Fruit fly (Drosophila melanogaster): ENCODE data around the gene CG45072.
A peak's percentile ranks its signal among the peaks of the same experiment; 100 is the strongest.

CG45072 gene

DNA sequence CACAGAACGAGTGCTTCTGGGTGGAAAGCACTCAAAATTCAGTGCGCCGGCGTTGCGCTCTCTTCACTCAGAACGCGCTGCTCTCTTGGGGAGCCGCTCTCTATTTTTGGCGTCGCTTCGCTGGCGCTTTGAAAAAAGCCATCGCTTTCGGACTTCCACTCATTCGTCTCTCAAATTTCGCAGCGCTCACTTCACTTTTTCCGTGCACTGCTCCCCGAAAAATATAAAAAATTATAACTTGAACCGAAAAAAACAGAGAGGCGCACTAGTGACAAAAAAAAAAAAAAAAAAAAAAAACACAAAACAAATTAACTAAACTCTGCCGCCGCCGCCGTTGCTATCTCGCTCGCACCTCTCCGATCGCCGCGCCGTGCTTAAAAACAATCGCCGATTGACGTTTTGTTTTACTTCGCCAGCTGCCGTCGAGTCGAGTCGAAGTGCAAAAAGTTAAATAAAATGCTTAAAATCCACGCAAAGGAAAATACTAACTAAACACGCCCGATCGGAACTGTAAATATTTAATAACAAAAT lies 23.7 kb downstream of the CG45072 start (continued):
- TF ChIP-seq dl (GFP tag; optimal IDR thresholded peaks at IDR 0.05; ENCODE audit: insufficient read depth in 1 of 2, partially characterized antibody in 2 of 2) (peak; percentile 88 to 90), CG32264 (GFP tag; optimal IDR thresholded peaks at IDR 0.05) (no peak), Abd-B (GFP tag; optimal IDR thresholded peaks at IDR 0.05) (no peak), ey (GFP tag; optimal IDR thresholded peaks at IDR 0.05) (peak; percentile 6), sv (GFP tag; optimal IDR thresholded peaks at IDR 0.05) (no peak), GATAd (GFP tag; optimal IDR thresholded peaks at IDR 0.05) (no peak), CG9705 (GFP tag; optimal IDR thresholded peaks at IDR 0.05) (no peak), tai (GFP tag; optimal IDR thresholded peaks at IDR 0.05) (no peak), brk (GFP tag; optimal IDR thresholded peaks at IDR 0.05) (peak; percentile 26), Vsx2 (GFP tag; optimal IDR thresholded peaks at IDR 0.05; ENCODE audit: partially characterized antibody) (peak; percentile 85), Dif (GFP tag; optimal IDR thresholded peaks at IDR 0.05; ENCODE audit: partially characterized antibody) (peak; percentile 97), HLH106 (tag; optimal IDR thresholded peaks at IDR 0.05) (no peak), Sp1 (GFP tag; optimal IDR thresholded peaks at IDR 0.05) (peak; percentile 62)

DNA sequence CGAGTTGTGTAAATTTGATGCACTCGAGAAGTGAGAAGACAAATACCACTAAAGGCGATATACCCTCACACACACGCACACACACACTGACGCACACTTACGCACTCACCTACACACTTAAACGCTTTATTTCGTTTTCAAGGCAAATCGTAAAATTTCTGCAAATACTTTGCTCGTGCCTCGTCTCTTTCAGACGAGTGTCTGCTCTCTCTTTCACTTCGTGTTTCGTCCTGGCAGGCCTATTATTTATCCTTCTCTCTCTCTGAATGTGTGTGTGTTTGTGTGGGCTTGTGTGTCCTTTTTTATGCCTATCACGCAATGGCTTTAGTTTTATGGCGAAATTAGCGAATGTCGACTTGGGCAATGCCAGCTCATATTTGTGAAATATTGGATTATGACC lies 24.8 kb downstream of the CG45072 start:
- no peak for TF ChIP-seq CrebA (GFP tag; optimal IDR thresholded peaks at IDR 0.05; ENCODE audit: borderline replicate concordance)
- TF ChIP-seq N (GFP tag; optimal IDR thresholded peaks at IDR 0.05) = no peak
- no peak for TF ChIP-seq sv (GFP tag; optimal IDR thresholded peaks at IDR 0.05)
- TF ChIP-seq psq (GFP tag; optimal IDR thresholded peaks at IDR 0.05) = no peak
- TF ChIP-seq h (GFP tag; optimal IDR thresholded peaks at IDR 0.05) = no peak
- no peak for TF ChIP-seq HLH106 (tag; optimal IDR thresholded peaks at IDR 0.05)
- no peak for TF ChIP-seq Abd-B (GFP tag; optimal IDR thresholded peaks at IDR 0.05)
- no peak for TF ChIP-seq CG9705 (GFP tag; optimal IDR thresholded peaks at IDR 0.05)
- TF ChIP-seq Dif (GFP tag; optimal IDR thresholded peaks at IDR 0.05; ENCODE audit: partially characterized antibody) = no peak
- TF ChIP-seq CG32264 (GFP tag; optimal IDR thresholded peaks at IDR 0.05) = no peak
- no peak for TF ChIP-seq brk (GFP tag; optimal IDR thresholded peaks at IDR 0.05)
- TF ChIP-seq foxo (GFP tag; optimal IDR thresholded peaks at IDR 0.05) = no peak
- no peak for TF ChIP-seq ey (GFP tag; optimal IDR thresholded peaks at IDR 0.05)

DNA sequence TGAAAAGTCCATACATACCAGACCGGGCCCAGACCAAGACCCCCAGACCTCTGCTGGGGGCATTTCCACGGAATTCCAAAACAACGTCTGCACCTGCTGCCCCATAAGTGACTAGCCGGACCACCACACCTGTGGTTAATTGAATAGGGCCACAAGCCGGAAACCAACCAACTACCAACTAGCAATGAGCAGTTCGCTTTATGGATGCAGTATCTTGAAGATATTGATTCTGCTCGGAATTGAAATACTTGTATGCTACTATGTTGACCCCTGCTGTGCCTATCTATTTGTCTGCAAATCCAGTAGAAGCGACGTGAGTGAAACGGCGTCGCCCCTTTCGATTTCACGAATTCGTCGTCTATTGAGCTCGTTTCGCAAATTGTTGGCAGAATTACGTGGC lies 27.2 kb downstream of the CG45072 start:
- TF ChIP-seq usp (GFP tag; optimal IDR thresholded peaks at IDR 0.05) = no peak
- TF ChIP-seq h (GFP tag; optimal IDR thresholded peaks at IDR 0.05) = peak; percentile 41
- peak; percentile 25 for TF ChIP-seq br (GFP tag; optimal IDR thresholded peaks at IDR 0.05)
- TF ChIP-seq dmrt93B (GFP tag; optimal IDR thresholded peaks at IDR 0.05) = peak; percentile 9
- TF ChIP-seq HLH106 (tag; optimal IDR thresholded peaks at IDR 0.05) = peak; percentile 39
- no peak for TF ChIP-seq Mio (GFP tag; optimal IDR thresholded peaks at IDR 0.05)
- TF ChIP-seq Jra (GFP tag; optimal IDR thresholded peaks at IDR 0.05) = no peak
- peak in 1 of 2 experiments; percentile 50 for TF ChIP-seq foxo (GFP tag; optimal IDR thresholded peaks at IDR 0.05)
- peak; percentile 27 for TF ChIP-seq Hnf4 (GFP tag; optimal IDR thresholded peaks at IDR 0.05)
- TF ChIP-seq pan (optimal IDR thresholded peaks at IDR 0.05) = no peak
- TF ChIP-seq ey (GFP tag; optimal IDR thresholded peaks at IDR 0.05) = peak; percentile 66
- peak; percentile 61 for TF ChIP-seq rgr (GFP tag; optimal IDR thresholded peaks at IDR 0.05)
- TF ChIP-seq Rel (GFP tag; optimal IDR thresholded peaks at IDR 0.05) = no peak
- no peak for TF ChIP-seq Rel (tag; optimal IDR thresholded peaks at IDR 0.05)
- peak; percentile 26 for TF ChIP-seq OdsH (GFP tag; optimal IDR thresholded peaks at IDR 0.05)

DNA sequence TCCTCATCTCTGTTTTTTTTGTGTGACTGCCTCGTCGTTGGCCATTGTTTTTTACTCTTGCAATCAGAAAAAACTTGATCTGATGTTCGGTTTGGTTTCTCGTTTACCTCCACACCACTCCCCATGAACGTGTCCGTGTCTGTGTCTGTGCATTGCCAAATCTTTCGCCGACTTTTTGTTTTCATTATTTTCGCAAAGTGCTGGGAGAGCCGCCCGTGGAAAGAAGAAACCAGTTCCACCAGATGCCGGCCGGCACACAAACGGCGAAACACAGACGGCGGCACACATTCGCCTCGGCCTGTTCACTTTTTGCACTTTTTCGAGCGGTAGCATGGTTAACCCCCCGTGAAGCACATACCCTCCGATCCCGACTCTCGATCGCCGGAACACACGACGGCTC lies 27.7 kb downstream of the CG45072 start:
- TF ChIP-seq usp (GFP tag; optimal IDR thresholded peaks at IDR 0.05) (no peak), fru (GFP tag; optimal IDR thresholded peaks at IDR 0.05) (peak; percentile 13), Dif (GFP tag; optimal IDR thresholded peaks at IDR 0.05; ENCODE audit: partially characterized antibody) (peak; percentile 47), h (GFP tag; optimal IDR thresholded peaks at IDR 0.05) (no peak), CG9705 (GFP tag; optimal IDR thresholded peaks at IDR 0.05) (no peak), sage (GFP tag; optimal IDR thresholded peaks at IDR 0.05) (no peak), GATAd (GFP tag; optimal IDR thresholded peaks at IDR 0.05) (no peak), Sp1 (GFP tag; optimal IDR thresholded peaks at IDR 0.05) (peak; percentile 47), Vsx2 (GFP tag; optimal IDR thresholded peaks at IDR 0.05; ENCODE audit: partially characterized antibody) (peak; percentile 63), psq (GFP tag; optimal IDR thresholded peaks at IDR 0.05) (peak; percentile 76), Rel (GFP tag; optimal IDR thresholded peaks at IDR 0.05) (peak; percentile 67), Rel (tag; optimal IDR thresholded peaks at IDR 0.05) (peak; percentile 68), jim (GFP tag; optimal IDR thresholded peaks at IDR 0.05) (peak; percentile 73), ey (GFP tag; optimal IDR thresholded peaks at IDR 0.05) (no peak), Mio (GFP tag; optimal IDR thresholded peaks at IDR 0.05) (no peak), Hr83 (GFP tag; optimal IDR thresholded peaks at IDR 0.05; ENCODE audit: poor library complexity, severe bottlenecking) (no peak)

Measured in whole organism, wandering third instar larva.